Worm (Caenorhabditis elegans) whole organism, L4/young adult: ENCODE data around the gene pals-26.

Experiments
- W03F9.2 ChIP-seq: fragments of 150-350 bp; optimal IDR thresholded peaks from 2 replicates; lab custom pipeline; 2014; ENCODE audit warnings: missing biosample characterization, missing genetic modification characterization
- dao-5 ChIP-seq: sonication (generic microtip); optimal IDR thresholded peaks from 2 replicates; lab custom pipeline; 2016; ENCODE audit warnings: missing genotype, missing genetic modification characterization, moderate library complexity, missing compliant biosample characterization
- him-1 ChIP-seq: sonication (generic microtip); optimal IDR thresholded peaks from 2 replicates; lab custom pipeline; 2016; ENCODE audit warnings: missing genotype, missing genetic modification reagents, missing genetic modification characterization, missing compliant biosample characterization

ce11 chrIII:4404339-4404836 is 29.4 kb downstream of the pals-26 start, which contains the start of the genes R07E5.17 and snfc-5:
- no peak for TF ChIP-seq dao-5 (tag; lab: Kevin White, UChicago)
- no peak for TF ChIP-seq him-1 (tag; lab: Kevin White, UChicago)
- TF ChIP-seq W03F9.2 (tag; lab: Kevin White, UChicago) = no peak
